Fruit fly (Drosophila melanogaster) Kc167 (cell line): ENCODE results near the gene CG10638.

Experiments used
- Myc ChIP-seq: fragments of >200 bp; optimal IDR thresholded peaks from 2 replicates; lab custom pipeline; 2017; ENCODE audit warnings: missing external identifiers
- Sin3A ChIP-seq: fragments of >200 bp; optimal IDR thresholded peaks from 2 replicates; lab custom pipeline; 2018; ENCODE audit warnings: missing external identifiers
- h ChIP-seq: fragments of >200 bp; optimal IDR thresholded peaks from 3 replicates; lab custom pipeline; 2018; ENCODE audit warnings: missing external identifiers
- psq ChIP-seq: fragments of >200 bp; optimal IDR thresholded peaks from 2 replicates; lab custom pipeline; 2017; ENCODE audit warnings: missing external identifiers
- ttk ChIP-seq: sonication (Bioruptor generic); optimal IDR thresholded peaks from 2 replicates; lab custom pipeline; 2017; ENCODE audit warnings: missing external identifiers

dm6 chr3L:12490418-12491035 lies 10.6 kb downstream of the CG10638 start, which contains the start of gene CG10660:
- TF ChIP-seq psq (lab: Kevin White, UChicago), result no peak
- no peak for TF ChIP-seq Sin3A (lab: Kevin White, UChicago)
- TF ChIP-seq Myc (lab: Kevin White, UChicago), result no peak
- TF ChIP-seq ttk, result no peak
- no peak for TF ChIP-seq h
